ENCODE assay signal across 3 fruit fly cellular contexts in genomic region chr3L:16463846-16464245, dm6.
TF ChIP-seq lines count a peak whose summit lies in the region.

No protein-coding gene starts in this region.

- no peak for TF ChIP-seq CTCF in whole organism, embryonic (GFP tag; optimal IDR thresholded peaks at IDR 0.05; lab: Kevin White, UChicago)

TF ChIP-seq in whole organism, embryonic, 481 proteins besides CTCF, POLR2A, EP300 and RAD21 (continues in another document):
- TF ChIP-seq CG7839 (tag; optimal IDR thresholded peaks at IDR 0.05; lab: Kevin White, UChicago) (peak; percentile 3), NC2β (GFP tag; optimal IDR thresholded peaks at IDR 0.05; lab: Kevin White, UChicago) (no peak), Hr51 (GFP tag; optimal IDR thresholded peaks at IDR 0.05; lab: Kevin White, UChicago) (peak in 1 of 2 experiments; percentile 10), CG10979 (tag; optimal IDR thresholded peaks at IDR 0.05; lab: Kevin White, UChicago) (peak; percentile 28), pho (GFP tag; optimal IDR thresholded peaks at IDR 0.05; lab: Kevin White, UChicago) (no peak), eyg (GFP tag; optimal IDR thresholded peaks at IDR 0.05; lab: Kevin White, UChicago) (no peak), odd (GFP tag; optimal IDR thresholded peaks at IDR 0.05; lab: Kevin White, UChicago) (no peak), C15 (GFP tag; IDR thresholded peaks at IDR 0.05; lab: Robert Waterston, UW) (no peak), nmo (GFP tag; optimal IDR thresholded peaks at IDR 0.05; lab: Kevin White, UChicago) (peak; percentile 22), az2 (GFP tag; optimal IDR thresholded peaks at IDR 0.05; lab: Kevin White, UChicago) (peak; percentile 1), CG4328 (GFP tag; optimal IDR thresholded peaks at IDR 0.05; lab: Kevin White, UChicago) (no peak), Fer2 (tag; optimal IDR thresholded peaks at IDR 0.05; lab: Kevin White, UChicago) (no peak), CG12942 (GFP tag; optimal IDR thresholded peaks at IDR 0.05; lab: Kevin White, UChicago) (no peak), CG2678 (tag; optimal IDR thresholded peaks at IDR 0.05; lab: Kevin White, UChicago) (peak; percentile 12), CG6689 (GFP tag; IDR thresholded peaks at IDR 0.05; lab: Robert Waterston, UW) (0 out of 2 replicates have a peak, but pooled peaks have one; percentile 20), gem (tag; optimal IDR thresholded peaks at IDR 0.05; lab: Kevin White, UChicago) (peak; percentile 26), onecut (GFP tag; IDR thresholded peaks at IDR 0.05; lab: Robert Waterston, UW) (no peak), sima (GFP tag; optimal IDR thresholded peaks at IDR 0.05; lab: Kevin White, UChicago) (no peak), HmgZ (tag; optimal IDR thresholded peaks at IDR 0.05; lab: Kevin White, UChicago) (no peak), CG10565 (GFP tag; optimal IDR thresholded peaks at IDR 0.05; lab: Kevin White, UChicago) (no peak), CG7357 (GFP tag; IDR thresholded peaks at IDR 0.05; lab: Robert Waterston, UW) (no peak), danr (GFP tag; IDR thresholded peaks at IDR 0.05; lab: Robert Waterston, UW) (no peak), CG31441 (GFP tag; IDR thresholded peaks at IDR 0.05; lab: Robert Waterston, UW) (peak; percentile 46; the same call in 1 of the 2 replicates), phol (tag; optimal IDR thresholded peaks at IDR 0.05; lab: Kevin White, UChicago) (peak; percentile 25), CG17361 (GFP tag; IDR thresholded peaks at IDR 0.05; lab: Robert Waterston, UW) (0 out of 3 replicates have a peak, but pooled peaks have one; percentile 27), CG11504 (tag; optimal IDR thresholded peaks at IDR 0.05; lab: Kevin White, UChicago) (peak; percentile 42), CG4424 (GFP tag; optimal IDR thresholded peaks at IDR 0.05; lab: Kevin White, UChicago) (peak; percentile 9), CG10959 (GFP tag; IDR thresholded peaks at IDR 0.05; lab: Robert Waterston, UW) (no peak), gt (GFP tag; IDR thresholded peaks at IDR 0.05; lab: Robert Waterston, UW) (no peak), trem (tag; optimal IDR thresholded peaks at IDR 0.05; lab: Kevin White, UChicago) (no peak), Asciz (GFP tag; optimal IDR thresholded peaks at IDR 0.05; lab: Kevin White, UChicago) (peak; percentile 38)

TF ChIP-seq in whole organism, prepupa, 60 proteins besides CTCF, POLR2A, EP300 and RAD21 (continues in another document):
- TF ChIP-seq Sox102F (GFP tag; optimal IDR thresholded peaks at IDR 0.05; lab: Kevin White, UChicago): no peak
- no peak for TF ChIP-seq CG7368 (GFP tag; optimal IDR thresholded peaks at IDR 0.05; lab: Kevin White, UChicago)
- peak; percentile 52 for TF ChIP-seq net (GFP tag; optimal IDR thresholded peaks at IDR 0.05; lab: Kevin White, UChicago)
- peak; percentile 44 for TF ChIP-seq CG6808 (GFP tag; optimal IDR thresholded peaks at IDR 0.05; lab: Kevin White, UChicago)
- TF ChIP-seq esn (GFP tag; optimal IDR thresholded peaks at IDR 0.05; lab: Kevin White, UChicago): no peak
- TF ChIP-seq CG6276 (GFP tag; optimal IDR thresholded peaks at IDR 0.05; lab: Kevin White, UChicago): peak; percentile 64
- peak; percentile 14 for TF ChIP-seq pdm3 (GFP tag; optimal IDR thresholded peaks at IDR 0.05; lab: Kevin White, UChicago)
- TF ChIP-seq CG6792 (GFP tag; optimal IDR thresholded peaks at IDR 0.05; lab: Kevin White, UChicago): peak; percentile 2
- TF ChIP-seq ss (GFP tag; optimal IDR thresholded peaks at IDR 0.05; lab: Kevin White, UChicago): peak in 1 of 2 experiments; percentile 33
- peak; percentile 42 for TF ChIP-seq acj6 (GFP tag; optimal IDR thresholded peaks at IDR 0.05; lab: Kevin White, UChicago)
- TF ChIP-seq Hr38 (GFP tag; optimal IDR thresholded peaks at IDR 0.05; lab: Kevin White, UChicago): no peak
- peak; percentile 42; the same call in 2 of the 3 replicates for TF ChIP-seq CG6163 (GFP tag; IDR thresholded peaks at IDR 0.05; lab: Robert Waterston, UW)
- no peak for TF ChIP-seq Ets21C (GFP tag; optimal IDR thresholded peaks at IDR 0.05; lab: Kevin White, UChicago)
- TF ChIP-seq Lpt (GFP tag; optimal IDR thresholded peaks at IDR 0.05; lab: Kevin White, UChicago): peak; percentile 48
- TF ChIP-seq achi (GFP tag; optimal IDR thresholded peaks at IDR 0.05; lab: Kevin White, UChicago): peak; percentile 67
- TF ChIP-seq CG15336 (GFP tag; IDR thresholded peaks at IDR 0.05; lab: Robert Waterston, UW): peak; percentile 71
- peak; percentile 18 for TF ChIP-seq CG8319 (GFP tag; optimal IDR thresholded peaks at IDR 0.05; lab: Kevin White, UChicago)
- TF ChIP-seq lz (GFP tag; optimal IDR thresholded peaks at IDR 0.05; lab: Kevin White, UChicago): no peak
- no peak for TF ChIP-seq Blimp-1 (GFP tag; optimal IDR thresholded peaks at IDR 0.05; lab: Kevin White, UChicago)
- peak; percentile 34 for TF ChIP-seq CG8632 (GFP tag; optimal IDR thresholded peaks at IDR 0.05; lab: Kevin White, UChicago)
- peak; percentile 25 for TF ChIP-seq CG11902 (GFP tag; optimal IDR thresholded peaks at IDR 0.05; lab: Kevin White, UChicago)
- no peak for TF ChIP-seq fkh (GFP tag; optimal IDR thresholded peaks at IDR 0.05; lab: Kevin White, UChicago)
- TF ChIP-seq CG3032 (tag; optimal IDR thresholded peaks at IDR 0.05; lab: Kevin White, UChicago): peak; percentile 59
- TF ChIP-seq CG32006 (GFP tag; optimal IDR thresholded peaks at IDR 0.05; lab: Kevin White, UChicago): peak; percentile 84
- no peak for TF ChIP-seq CG16779 (tag; optimal IDR thresholded peaks at IDR 0.05; lab: Kevin White, UChicago)
- no peak for TF ChIP-seq CG31627 (GFP tag; optimal IDR thresholded peaks at IDR 0.05; lab: Kevin White, UChicago)
- TF ChIP-seq CG10669 (GFP tag; optimal IDR thresholded peaks at IDR 0.05; lab: Kevin White, UChicago): peak; percentile 38
- TF ChIP-seq eg (GFP tag; IDR thresholded peaks at IDR 0.05; lab: Robert Waterston, UW): peak; percentile 34; the same call in 2 of the 3 replicates
- peak in 1 of 2 experiments; percentile 69 for TF ChIP-seq salr (GFP tag; optimal IDR thresholded peaks at IDR 0.05; lab: Kevin White, UChicago)
- TF ChIP-seq dac (GFP tag; optimal IDR thresholded peaks at IDR 0.05; lab: Kevin White, UChicago): no peak
- TF ChIP-seq OdsH (GFP tag; optimal IDR thresholded peaks at IDR 0.05; lab: Kevin White, UChicago): peak; percentile 38
- TF ChIP-seq svp (GFP tag; lab: Kevin White, UChicago): no peak
- TF ChIP-seq Ets96B (tag; optimal IDR thresholded peaks at IDR 0.05; lab: Kevin White, UChicago): peak; percentile 33

TF ChIP-seq in whole organism, pupa, 21 proteins besides CTCF, POLR2A, EP300 and RAD21:
- no peak for TF ChIP-seq gl (tag; optimal IDR thresholded peaks at IDR 0.05; lab: Kevin White, UChicago)
- TF ChIP-seq CG15710 (tag; optimal IDR thresholded peaks at IDR 0.05; lab: Kevin White, UChicago): peak; percentile 57
- peak; percentile 57 for TF ChIP-seq CG9948 (tag; optimal IDR thresholded peaks at IDR 0.05; lab: Kevin White, UChicago)
- no peak for TF ChIP-seq CG4496 (GFP tag; IDR thresholded peaks at IDR 0.05; lab: Robert Waterston, UW)
- no peak for TF ChIP-seq CG10348 (GFP tag; IDR thresholded peaks at IDR 0.05; lab: Robert Waterston, UW)
- TF ChIP-seq Ets98B (GFP tag; IDR thresholded peaks at IDR 0.05; lab: Robert Waterston, UW): no peak; the same call in 1 of the 2 replicates
- TF ChIP-seq rn (GFP tag; IDR thresholded peaks at IDR 0.05; lab: Robert Waterston, UW): no peak
- peak; percentile 17 for TF ChIP-seq CG34367 (tag; optimal IDR thresholded peaks at IDR 0.05; lab: Kevin White, UChicago)
- TF ChIP-seq Pif1B (GFP tag; optimal IDR thresholded peaks at IDR 0.05; lab: Kevin White, UChicago): peak; percentile 53
- TF ChIP-seq Snoo (tag; optimal IDR thresholded peaks at IDR 0.05; lab: Kevin White, UChicago): no peak
- no peak for TF ChIP-seq CG13204 (GFP tag; optimal IDR thresholded peaks at IDR 0.05; lab: Kevin White, UChicago)
- TF ChIP-seq D1 (tag; optimal IDR thresholded peaks at IDR 0.05; lab: Kevin White, UChicago): no peak
- TF ChIP-seq fd96Ca (GFP tag; IDR thresholded peaks at IDR 0.05; lab: Robert Waterston, UW): no peak
- no peak for TF ChIP-seq EcR (GFP tag; optimal IDR thresholded peaks at IDR 0.05; lab: Kevin White, UChicago)
- peak; percentile 43 for TF ChIP-seq CG8301 (tag; optimal IDR thresholded peaks at IDR 0.05; lab: Kevin White, UChicago)
- TF ChIP-seq CG8159 (tag; optimal IDR thresholded peaks at IDR 0.05; lab: Kevin White, UChicago): peak; percentile 62
- TF ChIP-seq Pif1A (GFP tag; optimal IDR thresholded peaks at IDR 0.05; lab: Kevin White, UChicago): peak; percentile 13
- TF ChIP-seq CG32121 (GFP tag; IDR thresholded peaks at IDR 0.05; lab: Robert Waterston, UW): peak; percentile 18; the same call in 1 of the 2 replicates
- no peak for TF ChIP-seq CG12605 (GFP tag; IDR thresholded peaks at IDR 0.05; lab: Robert Waterston, UW)
- TF ChIP-seq CG17806 (tag; optimal IDR thresholded peaks at IDR 0.05; lab: Kevin White, UChicago): peak; percentile 54
- peak; percentile 80 for TF ChIP-seq CG14655 (GFP tag; optimal IDR thresholded peaks at IDR 0.05; lab: Kevin White, UChicago)

Comparison
In these comparisons a context has a peak if more than half of its experiments do, and no peak if none do; other contexts are left out.
1. Of the 7 proteins assayed by ChIP-seq in both whole organism, embryonic and whole organism, prepupa: peak only in whole organism, embryonic: none; only in whole organism, prepupa: Gug and Lpt; in both: none; in neither: 5.